Worm (Caenorhabditis elegans): ENCODE results near the gene ced-6.

DNA sequence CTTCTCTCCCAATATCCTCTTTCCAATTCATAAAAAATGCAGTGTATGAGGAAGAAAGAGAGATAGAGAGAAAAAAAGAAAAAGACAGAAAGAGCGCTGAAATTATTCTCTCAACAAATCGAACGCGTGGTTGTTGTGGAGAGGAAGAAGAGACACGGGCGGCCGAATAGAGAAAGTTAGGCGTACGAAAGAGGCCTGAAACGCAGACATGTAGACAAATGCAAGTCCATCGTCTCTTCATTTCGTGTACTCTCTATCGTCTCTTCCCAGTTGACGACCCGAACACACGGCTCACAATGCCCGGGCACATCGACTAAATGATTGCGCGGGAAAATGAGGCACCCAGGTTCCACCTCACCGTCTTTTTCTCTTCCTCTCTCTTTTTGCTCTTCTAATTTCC is 25.7 kb downstream of the ced-6 start:
- no peak for TF ChIP-seq C16A3.4 (tag; optimal IDR thresholded peaks at IDR 0.05)
- TF ChIP-seq snpc-4 (tag; optimal IDR thresholded peaks at IDR 0.05), result peak; percentile 40
- TF ChIP-seq dpl-1 (GFP tag; optimal IDR thresholded peaks at IDR 0.05), result peak; percentile 2 to 26 (median 12)
- TF ChIP-seq nhr-28 (tag; optimal IDR thresholded peaks at IDR 0.05), result no peak
- TF ChIP-seq alr-1 (tag; optimal IDR thresholded peaks at IDR 0.05; ENCODE audit: borderline replicate concordance), result no peak
- no peak for TF ChIP-seq unc-62 (GFP tag; optimal IDR thresholded peaks at IDR 0.05)

Measured in whole organism, L1 larva.